Worm (Caenorhabditis elegans) whole organism, L4 larva: Measurements from ENCODE around the gene egl-4.
A peak's percentile ranks its signal among the peaks of the same experiment; 100 is the strongest.

ENCODE experiments used
- F37D6.2 ChIP-seq: sonication (generic microtip); optimal IDR thresholded peaks from 2 replicates; lab custom pipeline; 2016; ENCODE audit warnings: mild to moderate bottlenecking, missing genetic modification characterization, missing compliant biosample characterization
- R02D3.7 ChIP-seq: fragments of 150-350 bp; sonication (generic microtip); optimal IDR thresholded peaks from 3 replicates; lab custom pipeline; 2014; ENCODE audit warnings: missing biosample characterization, missing genetic modification characterization
- ceh-82 ChIP-seq: sonication (generic microtip); optimal IDR thresholded peaks from 2 replicates; lab custom pipeline; 2017; ENCODE audit warnings: missing biosample characterization, missing genetic modification characterization
- fkh-10 ChIP-seq: fragments of 150-350 bp; optimal IDR thresholded peaks from 2 replicates; lab custom pipeline; 2014; ENCODE audit warnings: missing biosample characterization, missing genetic modification reagents, missing genetic modification characterization
- hlh-11 ChIP-seq: fragments of 200-800 bp; sonication (Bioruptor generic); optimal IDR thresholded peaks from 2 replicates; lab custom pipeline; 2018; ENCODE audit warnings: mild to moderate bottlenecking, missing genetic modification characterization, missing compliant biosample characterization
- lin-1 ChIP-seq: fragments of 200-800 bp; sonication (Bioruptor generic); IDR thresholded peaks from 2 replicates; pipeline ENCODE4 v1.3.6; 2022; ENCODE audit warnings: missing genetic modification reagents, missing genetic modification characterization, missing compliant biosample characterization
- mep-1 ChIP-seq: fragments of 150-350 bp; sonication (generic microtip); optimal IDR thresholded peaks from 3 replicates; lab custom pipeline; 2014; ENCODE audit warnings: missing biosample characterization, missing genetic modification characterization
- nhr-102 ChIP-seq: sonication (generic microtip); optimal IDR thresholded peaks from 2 replicates; lab custom pipeline; 2016; ENCODE audit warnings: mild to moderate bottlenecking, missing genetic modification characterization, moderate library complexity, missing compliant biosample characterization
- nhr-111 ChIP-seq: fragments of 200-800 bp; sonication (Bioruptor generic); optimal IDR thresholded peaks from 2 replicates; lab custom pipeline; 2018; ENCODE audit warnings: mild to moderate bottlenecking, missing genetic modification characterization, missing compliant biosample characterization
- pqm-1 ChIP-seq: sonication (generic microtip); optimal IDR thresholded peaks from 2 replicates; lab custom pipeline; 2017; ENCODE audit warnings: missing biosample characterization, missing genetic modification characterization
- skn-1 ChIP-seq: fragments of 150-350 bp; optimal IDR thresholded peaks from 2 replicates; lab custom pipeline; 2014; ENCODE audit warnings: missing biosample characterization, missing genetic modification characterization
- tra-1 ChIP-seq: fragments of 200-800 bp; sonication (Bioruptor generic); IDR thresholded peaks from 2 replicates; pipeline ENCODE4 v1.3.6; 2022; ENCODE audit warnings: missing genetic modification reagents, missing genetic modification characterization, missing compliant biosample characterization
- ztf-11 ChIP-seq: fragments of 150-350 bp; optimal IDR thresholded peaks from 2 replicates; lab custom pipeline; 2014; ENCODE audit warnings: missing biosample characterization, missing genetic modification characterization

- TF ChIP-seq ztf-11: no peak
- no peak for TF ChIP-seq fkh-10 (GFP tag; lab: Kevin White, UChicago)
- TF ChIP-seq F37D6.2: no peak
- no peak for TF ChIP-seq ceh-82 (tag; lab: Kevin White, UChicago)
- peak; percentile 72 for TF ChIP-seq hlh-11 (tag; lab: Kevin White, UChicago)
- TF ChIP-seq skn-1 (tag; lab: Kevin White, UChicago): no peak
- TF ChIP-seq nhr-111 (GFP tag; lab: Kevin White, UChicago): no peak
- no peak for TF ChIP-seq lin-1 (GFP tag; lab: Robert Waterston, UW)
- TF ChIP-seq tra-1 (GFP tag; lab: Robert Waterston, UW): 0 out of 2 replicates have a peak, but pooled peaks have one; percentile 19
- TF ChIP-seq nhr-102: no peak
- TF ChIP-seq pqm-1: peak; percentile 78
- TF ChIP-seq R02D3.7 (tag; lab: Kevin White, UChicago): no peak
- no peak for TF ChIP-seq mep-1 (tag; lab: Kevin White, UChicago)
Observed at ce11 chrIV:1845061-1845460, 2.8 kb upstream of the egl-4 start.
